Worm (Caenorhabditis elegans) whole organism, late embryonic: ENCODE measurements around the gene srsx-29.

Source experiments
- C08G9.2 ChIP-seq: sonication (generic microtip); optimal IDR thresholded peaks from 2 replicates; lab custom pipeline; 2016; ENCODE audit warnings: mild to moderate bottlenecking, missing genetic modification characterization, moderate library complexity, missing compliant biosample characterization
- C38D4.7 ChIP-seq: fragments of 200-800 bp; sonication (Bioruptor generic); optimal IDR thresholded peaks from 2 replicates; lab custom pipeline; 2018; ENCODE audit warnings: mild to moderate bottlenecking, missing genetic modification characterization, moderate library complexity, missing compliant biosample characterization
- F13H6.1 ChIP-seq: sonication (generic microtip); optimal IDR thresholded peaks from 2 replicates; lab custom pipeline; 2016; ENCODE audit warnings: missing genetic modification characterization, missing compliant biosample characterization
- T23F11.4 ChIP-seq: fragments of 200-800 bp; sonication (Bioruptor generic); optimal IDR thresholded peaks from 2 replicates; lab custom pipeline; 2018; ENCODE audit warnings: mild to moderate bottlenecking, missing genetic modification characterization, missing compliant biosample characterization
- ahr-1 ChIP-seq: sonication (generic microtip); optimal IDR thresholded peaks from 2 replicates; lab custom pipeline; 2016; ENCODE audit warnings: missing genetic modification characterization, missing compliant biosample characterization
- ama-1 ChIP-seq: fragments of 150-350 bp; optimal IDR thresholded peaks from 2 replicates; lab custom pipeline; 2014
- ceh-18 ChIP-seq: sonication (generic microtip); optimal IDR thresholded peaks from 2 replicates; lab custom pipeline; 2016; ENCODE audit warnings: missing genetic modification characterization, missing compliant biosample characterization
- ceh-19 ChIP-seq: fragments of 200-800 bp; sonication (Bioruptor generic); optimal IDR thresholded peaks from 2 replicates; lab custom pipeline; 2018; ENCODE audit warnings: mild to moderate bottlenecking, missing genetic modification characterization, missing compliant biosample characterization
- ceh-2 ChIP-seq: sonication (generic microtip); optimal IDR thresholded peaks from 2 replicates; lab custom pipeline; 2016; ENCODE audit warnings: missing genotype, missing genetic modification characterization, missing compliant biosample characterization
- ceh-22 ChIP-seq: sonication (generic microtip); optimal IDR thresholded peaks from 2 replicates; lab custom pipeline; 2017; ENCODE audit warnings: missing biosample characterization, missing genetic modification characterization
- ceh-24 ChIP-seq: sonication (generic microtip); optimal IDR thresholded peaks from 2 replicates; lab custom pipeline; 2016; ENCODE audit warnings: mild to moderate bottlenecking, missing genetic modification characterization, missing compliant biosample characterization
- ceh-31 ChIP-seq: sonication (generic microtip); optimal IDR thresholded peaks from 2 replicates; lab custom pipeline; 2016; ENCODE audit warnings: missing genetic modification characterization, missing compliant biosample characterization
- ceh-34 ChIP-seq: sonication (generic microtip); optimal IDR thresholded peaks from 2 replicates; lab custom pipeline; 2016; ENCODE audit warnings: mild to moderate bottlenecking, missing genetic modification characterization, missing compliant biosample characterization
- ceh-45 ChIP-seq: fragments of 200-800 bp; sonication (Bioruptor generic); IDR thresholded peaks from 2 replicates; pipeline ENCODE4 v1.3.6; 2022; ENCODE audit warnings: missing genetic modification reagents, missing genetic modification characterization, missing compliant biosample characterization
- ceh-48 ChIP-seq: sonication (generic microtip); optimal IDR thresholded peaks from 2 replicates; lab custom pipeline; 2016; ENCODE audit warnings: missing genetic modification characterization, inconsistent platforms, missing compliant biosample characterization
- ceh-6 ChIP-seq: fragments of 200-800 bp; sonication (Bioruptor generic); optimal IDR thresholded peaks from 2 replicates; lab custom pipeline; 2018; ENCODE audit warnings: mild to moderate bottlenecking, missing genetic modification characterization, missing compliant biosample characterization
- ceh-9 ChIP-seq: sonication (generic microtip); optimal IDR thresholded peaks from 2 replicates; lab custom pipeline; 2016; ENCODE audit warnings: mild to moderate bottlenecking, missing genetic modification characterization, inconsistent platforms, missing compliant biosample characterization
- dmd-4 ChIP-seq: sonication (generic microtip); optimal IDR thresholded peaks from 2 replicates; lab custom pipeline; 2016; ENCODE audit warnings: borderline replicate concordance, missing genetic modification characterization, missing compliant biosample characterization
- dve-1 ChIP-seq: sonication (generic microtip); optimal IDR thresholded peaks from 2 replicates; lab custom pipeline; 2017; ENCODE audit warnings: antibody characterized with exemption, mild to moderate bottlenecking, missing genetic modification characterization, missing compliant biosample characterization
- elt-2 ChIP-seq: sonication (generic microtip); optimal IDR thresholded peaks from 2 replicates; lab custom pipeline; 2016; ENCODE audit warnings: missing genetic modification reagents, missing genetic modification characterization, missing compliant biosample characterization
- ets-4 ChIP-seq: sonication (generic microtip); optimal IDR thresholded peaks from 2 replicates; lab custom pipeline; 2016; ENCODE audit warnings: missing genetic modification characterization, missing compliant biosample characterization
- eyg-1 ChIP-seq: sonication (generic microtip); optimal IDR thresholded peaks from 2 replicates; lab custom pipeline; 2016; ENCODE audit warnings: missing genotype, missing genetic modification characterization, missing compliant biosample characterization
- fax-1 ChIP-seq: sonication (generic microtip); optimal IDR thresholded peaks from 2 replicates; lab custom pipeline; 2016; ENCODE audit warnings: missing genotype, missing genetic modification characterization, missing compliant biosample characterization
- fkh-10 ChIP-seq: fragments of 150-350 bp; optimal IDR thresholded peaks from 2 replicates; lab custom pipeline; 2014; ENCODE audit warnings: missing biosample characterization, missing genetic modification reagents, missing genetic modification characterization
- fkh-6 ChIP-seq: sonication (generic microtip); optimal IDR thresholded peaks from 2 replicates; lab custom pipeline; 2016; ENCODE audit warnings: missing genetic modification characterization, missing compliant biosample characterization
- gmeb-2 ChIP-seq: sonication (generic microtip); optimal IDR thresholded peaks from 2 replicates; lab custom pipeline; 2016; ENCODE audit warnings: missing genetic modification characterization, inconsistent platforms, missing compliant biosample characterization
- hlh-13 ChIP-seq: fragments of 200-800 bp; sonication (Bioruptor generic); optimal IDR thresholded peaks from 2 replicates; lab custom pipeline; 2018; ENCODE audit warnings: mild to moderate bottlenecking, missing genetic modification characterization, missing compliant biosample characterization
- hlh-15 ChIP-seq: sonication (generic microtip); optimal IDR thresholded peaks from 2 replicates; lab custom pipeline; 2016; ENCODE audit warnings: missing genetic modification characterization, missing compliant biosample characterization
- hlh-30 ChIP-seq: sonication (generic microtip); optimal IDR thresholded peaks from 2 replicates; lab custom pipeline; 2017; ENCODE audit warnings: antibody characterized with exemption, missing genetic modification characterization, missing compliant biosample characterization; ENCODE audit not compliant: insufficient read depth
- hlh-8 ChIP-seq: sonication (generic microtip); optimal IDR thresholded peaks from 2 replicates; lab custom pipeline; 2016; ENCODE audit warnings: missing genotype, missing genetic modification characterization, missing compliant biosample characterization
- lim-6 ChIP-seq: sonication (generic microtip); optimal IDR thresholded peaks from 2 replicates; lab custom pipeline; 2016; ENCODE audit warnings: missing genetic modification characterization, missing compliant biosample characterization
- mec-3 ChIP-seq: sonication (generic microtip); optimal IDR thresholded peaks from 2 replicates; lab custom pipeline; 2016; ENCODE audit warnings: borderline replicate concordance, missing genetic modification characterization, missing compliant biosample characterization
- nfya-1 ChIP-seq: sonication (generic microtip); optimal IDR thresholded peaks from 2 replicates; lab custom pipeline; 2017; ENCODE audit warnings: missing genetic modification characterization, mild to moderate bottlenecking, missing compliant biosample characterization, antibody characterized with exemption, moderate library complexity
- odd-2 ChIP-seq: sonication (generic microtip); optimal IDR thresholded peaks from 2 replicates; lab custom pipeline; 2017; ENCODE audit warnings: antibody characterized with exemption, mild to moderate bottlenecking, missing genetic modification characterization, missing compliant biosample characterization
- pat-9 ChIP-seq: fragments of 200-800 bp; sonication (Bioruptor generic); optimal IDR thresholded peaks from 2 replicates; lab custom pipeline; 2018; ENCODE audit warnings: mild to moderate bottlenecking, missing genetic modification characterization, moderate library complexity, missing compliant biosample characterization
- pha-4 ChIP-seq: fragments of 150-350 bp; optimal IDR thresholded peaks from 2 replicates; lab custom pipeline; 2018; ENCODE audit warnings: missing biosample characterization, missing genetic modification reagents, missing genetic modification characterization
- pqm-1 ChIP-seq: sonication (generic microtip); optimal IDR thresholded peaks from 2 replicates; lab custom pipeline; 2016; ENCODE audit warnings: missing genetic modification characterization, missing compliant biosample characterization
- pros-1 ChIP-seq: fragments of 150-350 bp; optimal IDR thresholded peaks from 2 replicates; lab custom pipeline; 2014; ENCODE audit warnings: missing biosample characterization, missing genetic modification reagents, missing genetic modification characterization
- rnt-1 ChIP-seq: sonication (generic microtip); optimal IDR thresholded peaks from 2 replicates; lab custom pipeline; 2016; ENCODE audit warnings: missing genetic modification characterization, missing compliant biosample characterization
- sdc-2 ChIP-seq: sonication (generic microtip); optimal IDR thresholded peaks from 2 replicates; lab custom pipeline; 2016; ENCODE audit warnings: missing genotype, missing genetic modification characterization, missing compliant biosample characterization
- sox-2 ChIP-seq: fragments of 200-800 bp; sonication (Bioruptor generic); IDR thresholded peaks from 2 replicates; pipeline ENCODE4 v1.3.6; 2022; ENCODE audit warnings: missing genetic modification reagents, missing genetic modification characterization, missing compliant biosample characterization
- syd-9 ChIP-seq: sonication (generic microtip); optimal IDR thresholded peaks from 2 replicates; lab custom pipeline; 2016; ENCODE audit warnings: mild to moderate bottlenecking, missing genetic modification characterization, moderate library complexity, missing compliant biosample characterization
- tbx-2 ChIP-seq: sonication (generic microtip); optimal IDR thresholded peaks from 2 replicates; lab custom pipeline; 2016; ENCODE audit warnings: missing genetic modification characterization, missing compliant biosample characterization
- tbx-7 ChIP-seq: sonication (generic microtip); optimal IDR thresholded peaks from 2 replicates; lab custom pipeline; 2016; ENCODE audit warnings: missing genotype, missing genetic modification characterization, missing compliant biosample characterization
- unc-3 ChIP-seq, 2 experiments: fragments of 200-800 bp in 1 of 2; sonication (Bioruptor generic) in 1 of 2; sonication (generic microtip) in 1 of 2; conservative IDR thresholded peaks in 1 of 2; optimal IDR thresholded peaks in 1 of 2; 2 replicates each; pipeline versions ENCODE4 v1.3.6 to Lab custom; 2016 to 2022; ENCODE audit warnings: missing compliant biosample characterization in 2 of 2, missing genetic modification characterization in 2 of 2, missing genetic modification reagents in 1 of 2
- unc-42 ChIP-seq: sonication (generic microtip); optimal IDR thresholded peaks from 2 replicates; lab custom pipeline; 2016; ENCODE audit warnings: missing genotype, missing genetic modification characterization, missing compliant biosample characterization
- unc-86 ChIP-seq: sonication (generic microtip); optimal IDR thresholded peaks from 2 replicates; lab custom pipeline; 2016; ENCODE audit warnings: missing genetic modification characterization, missing compliant biosample characterization
- ztf-16 ChIP-seq: sonication (generic microtip); optimal IDR thresholded peaks from 2 replicates; lab custom pipeline; 2017; ENCODE audit warnings: missing genetic modification characterization, missing compliant biosample characterization

srsx-29 gene

DNA sequence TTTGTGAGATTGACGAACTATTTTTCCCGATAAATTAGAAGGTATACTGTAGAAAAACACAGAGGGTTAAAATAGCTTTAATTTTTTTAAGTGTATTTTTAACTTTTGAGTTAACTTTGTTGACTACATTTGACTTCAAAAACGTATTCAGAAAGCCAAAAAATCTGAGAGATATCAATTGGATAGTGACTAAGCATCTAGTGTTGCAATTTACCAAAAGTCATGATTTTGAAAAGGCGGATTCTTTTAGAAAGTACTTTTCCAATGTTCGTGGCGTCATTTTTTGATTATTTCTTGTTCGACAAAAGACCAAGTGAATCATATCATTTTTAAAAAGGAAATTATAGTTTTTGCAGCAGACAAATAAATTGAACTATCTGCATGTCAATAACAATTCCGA lies 14.1 kb downstream of the srsx-29 start:
- no peak for TF ChIP-seq syd-9
- TF ChIP-seq mec-3 (tag; lab: Kevin White, UChicago): no peak
- no peak for TF ChIP-seq rnt-1 (tag; lab: Kevin White, UChicago)
- TF ChIP-seq ceh-9: no peak
- no peak for TF ChIP-seq fax-1 (tag; lab: Kevin White, UChicago)
- TF ChIP-seq ceh-24 (tag; lab: Kevin White, UChicago): no peak
- TF ChIP-seq fkh-10 (GFP tag; lab: Kevin White, UChicago): no peak
- TF ChIP-seq ceh-22 (tag; lab: Kevin White, UChicago): no peak
- no peak for TF ChIP-seq nfya-1 (tag; lab: Kevin White, UChicago)
- TF ChIP-seq elt-2: no peak
- no peak for TF ChIP-seq pha-4 (tag; lab: Kevin White, UChicago)
- TF ChIP-seq ceh-45 (GFP tag; lab: Robert Waterston, UW): no peak
- no peak for TF ChIP-seq ceh-19 (GFP tag; lab: Kevin White, UChicago)
- no peak for TF ChIP-seq ceh-2 (tag; lab: Kevin White, UChicago)
- no peak for TF ChIP-seq tbx-2 (tag; lab: Kevin White, UChicago)
- no peak for TF ChIP-seq lim-6 (tag; lab: Kevin White, UChicago)
- no peak for TF ChIP-seq sdc-2 (tag; lab: Kevin White, UChicago)
- TF ChIP-seq ahr-1: no peak

- TF ChIP-seq ets-4 (tag; lab: Kevin White, UChicago) (no peak), hlh-13 (GFP tag; lab: Kevin White, UChicago) (no peak), F13H6.1 (tag; lab: Kevin White, UChicago) (no peak), ceh-2 (tag; lab: Kevin White, UChicago) (no peak), ama-1 (lab: Kevin White, UChicago) (no peak)
Observed at ce11 chrV:10173653-10174052, 18.9 kb downstream of the srsx-29 start, which contains the start of gene egl-3. Gene egl-3, minus strand, starts transcription at chrV:10173753.

DNA sequence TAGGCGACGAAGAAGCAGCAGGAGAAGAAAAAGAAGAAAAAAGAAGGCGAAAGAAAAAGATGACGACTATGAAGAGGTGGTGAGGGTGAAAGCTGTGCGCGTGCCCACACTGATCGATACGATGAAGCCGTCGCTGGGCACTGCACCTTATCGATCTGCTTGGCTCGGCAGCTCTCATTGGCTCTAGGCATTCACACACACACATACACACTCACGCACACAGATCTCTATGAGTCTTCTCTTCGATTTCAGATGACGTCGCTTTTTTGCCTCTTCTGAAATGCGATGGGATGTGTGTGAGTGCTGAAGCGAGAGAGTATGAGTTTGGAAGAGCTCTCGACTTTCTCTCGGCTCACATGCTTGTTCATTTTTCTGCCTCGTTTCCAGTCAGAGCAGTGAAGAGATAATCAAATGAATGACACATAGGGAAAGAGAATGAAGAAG lies 19.9 kb downstream of the srsx-29 start:
- TF ChIP-seq pha-4 (tag; lab: Kevin White, UChicago): no peak
- no peak for TF ChIP-seq ceh-6 (GFP tag; lab: Kevin White, UChicago)
- TF ChIP-seq ceh-34: peak; percentile 24
- TF ChIP-seq odd-2: no peak
- no peak for TF ChIP-seq unc-3 (GFP tag; conservative IDR thresholded peaks at IDR 0.05; lab: Robert Waterston, UW)
- peak; percentile 32 for TF ChIP-seq unc-3 (tag; optimal IDR thresholded peaks at IDR 0.05; lab: Kevin White, UChicago)
- TF ChIP-seq gmeb-2 (tag; lab: Kevin White, UChicago): no peak
- TF ChIP-seq fkh-6 (tag; lab: Kevin White, UChicago): no peak
- TF ChIP-seq unc-86 (tag; lab: Kevin White, UChicago): no peak
- no peak for TF ChIP-seq mec-3 (tag; lab: Kevin White, UChicago)
- no peak for TF ChIP-seq dmd-4 (tag; lab: Kevin White, UChicago)
- TF ChIP-seq sox-2 (GFP tag; lab: Robert Waterston, UW): no peak
- peak; percentile 37 for TF ChIP-seq tbx-2 (tag; lab: Kevin White, UChicago)
- peak; percentile 96 for TF ChIP-seq unc-42
- TF ChIP-seq tbx-7 (tag; lab: Kevin White, UChicago): no peak
- peak; percentile 96 for TF ChIP-seq nfya-1 (tag; lab: Kevin White, UChicago)
- TF ChIP-seq ceh-31 (tag; lab: Kevin White, UChicago): peak; percentile 82
- no peak for TF ChIP-seq C08G9.2 (tag; lab: Kevin White, UChicago)
- TF ChIP-seq hlh-8: no peak
- no peak for TF ChIP-seq pat-9 (tag; lab: Kevin White, UChicago)
- no peak for TF ChIP-seq sdc-2 (tag; lab: Kevin White, UChicago)
- no peak for TF ChIP-seq pqm-1 (tag; lab: Kevin White, UChicago)
- TF ChIP-seq F13H6.1 (tag; lab: Kevin White, UChicago): no peak
- no peak for TF ChIP-seq hlh-15 (tag; lab: Kevin White, UChicago)
- no peak for TF ChIP-seq ztf-16 (tag; lab: Kevin White, UChicago)
- no peak for TF ChIP-seq pros-1 (tag; lab: Kevin White, UChicago)
- TF ChIP-seq eyg-1 (tag; lab: Kevin White, UChicago): no peak
- TF ChIP-seq ceh-48: peak; percentile 99
- TF ChIP-seq dve-1 (tag; lab: Kevin White, UChicago): no peak
- TF ChIP-seq ceh-2 (tag; lab: Kevin White, UChicago): no peak
- no peak for TF ChIP-seq fkh-10 (GFP tag; lab: Kevin White, UChicago)
- TF ChIP-seq ceh-19 (GFP tag; lab: Kevin White, UChicago): peak; percentile 31
- TF ChIP-seq ceh-18 (tag; lab: Kevin White, UChicago): peak; percentile 41
- TF ChIP-seq C38D4.7 (GFP tag; lab: Kevin White, UChicago): no peak
- no peak for TF ChIP-seq T23F11.4 (GFP tag; lab: Kevin White, UChicago)
- peak; percentile 66 for TF ChIP-seq hlh-30 (tag; lab: Kevin White, UChicago)
